Fruit fly (Drosophila melanogaster): ENCODE data around the gene Afti.

The Afti gene

dm6 chr3R:14286320-14287190 lies 39.9 kb downstream of the Afti start, which contains the start of gene trx (continued):
- TF ChIP-seq wdn (GFP tag; IDR thresholded peaks at IDR 0.05) = no peak
- TF ChIP-seq Sox102F (GFP tag; optimal IDR thresholded peaks at IDR 0.05) = no peak
- TF ChIP-seq trem (tag; optimal IDR thresholded peaks at IDR 0.05) = peak; percentile 71
- peak; percentile 55 for TF ChIP-seq zen (tag; optimal IDR thresholded peaks at IDR 0.05)

- TF ChIP-seq CG9215 (GFP tag; IDR thresholded peaks at IDR 0.05) = no peak
- TF ChIP-seq Dbx (GFP tag; IDR thresholded peaks at IDR 0.05) = no peak
- TF ChIP-seq dpn (GFP tag; optimal IDR thresholded peaks at IDR 0.05) = peak in 1 of 2 experiments; percentile 5
- TF ChIP-seq Vsx1 (GFP tag; optimal IDR thresholded peaks at IDR 0.05) = no peak
- peak; percentile 31 for TF ChIP-seq dmrt99B (tag; optimal IDR thresholded peaks at IDR 0.05)
- no peak for TF ChIP-seq CG7271 (tag; optimal IDR thresholded peaks at IDR 0.05)
- TF ChIP-seq fru (optimal IDR thresholded peaks at IDR 0.05) = no peak
- no peak for TF ChIP-seq CG17328 (GFP tag; IDR thresholded peaks at IDR 0.05)
- TF ChIP-seq Gug (GFP tag; IDR thresholded peaks at IDR 0.05) = peak; percentile 36; the same call in 1 of the 4 replicates
- TF ChIP-seq CG3163 (GFP tag; optimal IDR thresholded peaks at IDR 0.05) = no peak
- no peak for TF ChIP-seq CG4820 (GFP tag; optimal IDR thresholded peaks at IDR 0.05)
- TF ChIP-seq Camta (GFP tag; optimal IDR thresholded peaks at IDR 0.05) = no peak
- TF ChIP-seq ham (GFP tag; IDR thresholded peaks at IDR 0.05) = no peak
- no peak for TF ChIP-seq CG17912 (GFP tag; optimal IDR thresholded peaks at IDR 0.05)
- TF ChIP-seq Hey (tag; optimal IDR thresholded peaks at IDR 0.05) = no peak
- no peak for TF ChIP-seq chinmo (GFP tag; IDR thresholded peaks at IDR 0.05; ENCODE audit: partially characterized antibody)
- TF ChIP-seq grn (GFP tag; optimal IDR thresholded peaks at IDR 0.05) = no peak
- no peak for TF ChIP-seq CG3065 (GFP tag; optimal IDR thresholded peaks at IDR 0.05)
- peak; percentile 13 for TF ChIP-seq CG13775 (GFP tag; optimal IDR thresholded peaks at IDR 0.05)
- TF ChIP-seq mam (GFP tag; optimal IDR thresholded peaks at IDR 0.05) = peak; percentile 6
- TF ChIP-seq h (optimal IDR thresholded peaks at IDR 0.05) = no peak
- TF ChIP-seq Dll (GFP tag; IDR thresholded peaks at IDR 0.05; ENCODE audit: partially characterized antibody) = no peak
- TF ChIP-seq CG10979 (tag; optimal IDR thresholded peaks at IDR 0.05) = no peak
- TF ChIP-seq CG1792 (GFP tag; optimal IDR thresholded peaks at IDR 0.05) = no peak
- TF ChIP-seq ken (GFP tag; IDR thresholded peaks at IDR 0.05) = no peak
- TF ChIP-seq Dip2 (GFP tag; IDR thresholded peaks at IDR 0.05) = no peak
- no peak for TF ChIP-seq eyg (GFP tag; optimal IDR thresholded peaks at IDR 0.05)
- no peak for TF ChIP-seq ftz-f1 (GFP tag; optimal IDR thresholded peaks at IDR 0.05)
- TF ChIP-seq kni (GFP tag; optimal IDR thresholded peaks at IDR 0.05) = no peak
- no peak for TF ChIP-seq sisA (GFP tag; IDR thresholded peaks at IDR 0.05)
- no peak for TF ChIP-seq CG2116 (GFP tag; optimal IDR thresholded peaks at IDR 0.05)
- TF ChIP-seq bigmax (GFP tag; optimal IDR thresholded peaks at IDR 0.05) = no peak
- peak; percentile 42 for TF ChIP-seq lab (GFP tag; optimal IDR thresholded peaks at IDR 0.05)
- no peak for TF ChIP-seq zf30C (GFP tag; optimal IDR thresholded peaks at IDR 0.05)
- no peak for TF ChIP-seq nom (GFP tag; optimal IDR thresholded peaks at IDR 0.05)
- no peak for TF ChIP-seq CG1233 (GFP tag; optimal IDR thresholded peaks at IDR 0.05)
- TF ChIP-seq CG12155 (GFP tag; optimal IDR thresholded peaks at IDR 0.05) = peak; percentile 5
- no peak for TF ChIP-seq lola (GFP tag; optimal IDR thresholded peaks at IDR 0.05)
- peak; percentile 3 for TF ChIP-seq CG17568 (GFP tag; optimal IDR thresholded peaks at IDR 0.05)
- TF ChIP-seq CG4854 (GFP tag; optimal IDR thresholded peaks at IDR 0.05) = no peak
- TF ChIP-seq BtbVII (GFP tag; optimal IDR thresholded peaks at IDR 0.05) = peak; percentile 58
- TF ChIP-seq CG7556 (GFP tag; optimal IDR thresholded peaks at IDR 0.05) = no peak
These were observed 41.2 kb downstream of the Afti start for dm6 chr3R:14285059-14285953.

All from whole organism, embryonic.